Fruit fly (Drosophila melanogaster) whole organism, prepupa: ENCODE data around the gene CG11791.

Experiments used
- CG6163 ChIP-seq: fragments of 200-800 bp; sonication (Bioruptor generic); IDR thresholded peaks from 3 replicates; pipeline ENCODE4 v1.3.6; 2022; ENCODE audit warnings: missing biosample characterization, missing genetic modification characterization
- Smox ChIP-seq: fragments of 200-800 bp; sonication (Bioruptor generic); optimal IDR thresholded peaks from 3 replicates; lab custom pipeline; 2016; ENCODE audit warnings: missing biosample characterization, missing genetic modification characterization
- Sox102F ChIP-seq: fragments of 200-800 bp; sonication (Bioruptor generic); optimal IDR thresholded peaks from 2 replicates; lab custom pipeline; 2016; ENCODE audit warnings: missing biosample characterization, mild to moderate bottlenecking, missing genetic modification characterization

DNA sequence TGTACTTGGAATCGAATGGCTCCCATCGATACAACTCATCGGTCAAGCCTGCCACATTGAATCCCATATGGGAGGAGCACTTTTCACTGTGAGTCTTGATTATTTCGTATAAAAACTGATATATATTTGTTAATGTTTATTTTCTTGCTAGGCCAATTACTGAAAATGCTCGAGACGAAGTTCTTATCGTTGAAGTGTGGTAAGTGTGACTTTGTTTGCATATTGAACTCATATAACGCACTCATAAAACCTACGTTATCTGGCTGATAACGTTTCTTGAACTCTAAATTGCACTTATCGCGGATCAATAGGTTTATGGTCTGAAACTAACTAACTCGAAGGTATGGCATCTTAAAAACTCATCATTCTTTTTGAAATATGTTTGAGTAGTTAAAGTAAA, 11.0 kb downstream of the CG11791 start:
- TF ChIP-seq Smox (GFP tag; lab: Kevin White, UChicago) (no peak), Sox102F (GFP tag; lab: Kevin White, UChicago) (no peak), CG6163 (no peak)
